Worm (Caenorhabditis elegans) whole organism, early embryonic: Measurements from ENCODE around the gene acdh-12.

ENCODE experiments used
- B0310.2 ChIP-seq: sonication (generic microtip); optimal IDR thresholded peaks from 2 replicates; lab custom pipeline; 2016; ENCODE audit warnings: mild to moderate bottlenecking, missing genetic modification characterization, missing compliant biosample characterization
- ama-1 ChIP-seq: fragments of 150-350 bp; optimal IDR thresholded peaks from 2 replicates; lab custom pipeline; 2014
- ceh-13 ChIP-seq: fragments of 200-800 bp; sonication (Bioruptor generic); optimal IDR thresholded peaks from 2 replicates; lab custom pipeline; 2018; ENCODE audit warnings: mild to moderate bottlenecking, missing genetic modification characterization, missing compliant biosample characterization
- ceh-36 ChIP-seq: sonication (generic microtip); optimal IDR thresholded peaks from 2 replicates; lab custom pipeline; 2016; ENCODE audit warnings: missing genetic modification characterization, inconsistent platforms, missing compliant biosample characterization
- hmbx-1 ChIP-seq: sonication (generic microtip); optimal IDR thresholded peaks from 2 replicates; lab custom pipeline; 2016; ENCODE audit warnings: mild to moderate bottlenecking, missing genetic modification characterization, missing compliant biosample characterization
- hnd-1 ChIP-seq: sonication (generic microtip); optimal IDR thresholded peaks from 2 replicates; lab custom pipeline; 2016; ENCODE audit warnings: missing genetic modification characterization, missing compliant biosample characterization
- scrt-1 ChIP-seq: fragments of 200-800 bp; sonication (Bioruptor generic); IDR thresholded peaks from 2 replicates; pipeline ENCODE4 v1.3.6; 2022; ENCODE audit warnings: missing genetic modification characterization, missing compliant biosample characterization
- sea-1 ChIP-seq: fragments of 200-800 bp; sonication (Bioruptor generic); conservative IDR thresholded peaks from 2 replicates; pipeline ENCODE4 v1.3.6; 2022; ENCODE audit warnings: missing genetic modification characterization, missing compliant biosample characterization
- tbx-11 ChIP-seq: fragments of 200-800 bp; sonication (Bioruptor generic); IDR thresholded peaks from 2 replicates; pipeline ENCODE4 v1.3.6; 2022; ENCODE audit warnings: missing genetic modification characterization, missing compliant biosample characterization
- tbx-37 ChIP-seq: fragments of 200-800 bp; sonication (Bioruptor generic); conservative IDR thresholded peaks from 2 replicates; pipeline ENCODE4 v1.3.6; 2022; ENCODE audit warnings: missing genetic modification reagents, missing genetic modification characterization, missing compliant biosample characterization
- tra-4 ChIP-seq: sonication (generic microtip); optimal IDR thresholded peaks from 2 replicates; lab custom pipeline; 2017; ENCODE audit warnings: missing genetic modification characterization, missing compliant biosample characterization

- TF ChIP-seq ama-1 (lab: Kevin White, UChicago) (no peak), ceh-13 (no peak), B0310.2 (tag; lab: Kevin White, UChicago) (no peak), tbx-37 (GFP tag; lab: Robert Waterston, UW) (no peak), hmbx-1 (no peak), ceh-36 (tag; lab: Kevin White, UChicago) (no peak), hnd-1 (tag; lab: Kevin White, UChicago) (no peak), sea-1 (GFP tag; lab: Robert Waterston, UW) (no peak), scrt-1 (no peak), tbx-11 (GFP tag; lab: Robert Waterston, UW) (no peak), tra-4 (tag; lab: Kevin White, UChicago) (no peak)
These were observed 37.8 kb upstream of the acdh-12 start for ce11 chrII:7233274-7233673.
